Worm (Caenorhabditis elegans) whole organism, L3 larva: ENCODE data around the gene T28A8.6.

Experiments
- ceh-9 ChIP-seq: sonication (generic microtip); optimal IDR thresholded peaks from 2 replicates; lab custom pipeline; 2018; ENCODE audit warnings: missing biosample characterization, missing genetic modification characterization
- eor-1 ChIP-seq, 2 experiments: fragments of 150-350 bp; optimal IDR thresholded peaks; 2 replicates each; lab custom pipeline; 2014 to 2018; ENCODE audit warnings: missing biosample characterization in 2 of 2, missing genetic modification characterization in 2 of 2
- nhr-11 ChIP-seq: fragments of 150-350 bp; optimal IDR thresholded peaks from 2 replicates; lab custom pipeline; 2014; ENCODE audit warnings: missing biosample characterization, missing genetic modification characterization
- ztf-4 ChIP-seq: fragments of 150-350 bp; optimal IDR thresholded peaks from 2 replicates; lab custom pipeline; 2014; ENCODE audit warnings: missing biosample characterization, missing genetic modification characterization

ce11 chrIII:13514470-13514869, 15.5 kb downstream of the T28A8.6 start, which contains the start of gene mlh-1:
- no peak for TF ChIP-seq nhr-11 (tag; lab: Kevin White, UChicago)
- TF ChIP-seq ceh-9: no peak
- TF ChIP-seq ztf-4: no peak
- no peak for TF ChIP-seq eor-1 (tag; optimal IDR thresholded peaks at IDR 0.05; lab: Kevin White, UChicago)
